Worm (Caenorhabditis elegans) whole organism, L4/young adult: ENCODE results near the gene Y6E2A.1.
"Not testable (repeated sequence)": the region's sequence is repeated elsewhere in the genome, so short reads cannot be mapped to it uniquely, and the experiment has no call there.

ENCODE experiments used
- W03F9.2 ChIP-seq: fragments of 150-350 bp; optimal IDR thresholded peaks from 2 replicates; lab custom pipeline; 2014; ENCODE audit warnings: missing biosample characterization, missing genetic modification characterization
- dao-5 ChIP-seq: sonication (generic microtip); optimal IDR thresholded peaks from 2 replicates; lab custom pipeline; 2016; ENCODE audit warnings: missing genotype, missing genetic modification characterization, moderate library complexity, missing compliant biosample characterization
- him-1 ChIP-seq: sonication (generic microtip); optimal IDR thresholded peaks from 2 replicates; lab custom pipeline; 2016; ENCODE audit warnings: missing genotype, missing genetic modification reagents, missing genetic modification characterization, missing compliant biosample characterization

The Y6E2A.1 gene

ce11 chrV:15699799-15700198 is 10.5 kb downstream of the Y6E2A.1 start, which contains the start of gene nhr-199:
TSS of gene nhr-199 (minus strand) at chrV:15699899.
- no peak for TF ChIP-seq him-1
- no peak for TF ChIP-seq W03F9.2 (tag; lab: Kevin White, UChicago)
- no peak for TF ChIP-seq dao-5 (tag; lab: Kevin White, UChicago)

- TF ChIP-seq him-1 (no peak), dao-5 (tag; lab: Kevin White, UChicago) (no peak), W03F9.2 (tag; lab: Kevin White, UChicago) (no peak)
Measured at ce11 chrV:15698099-15698498, 12.2 kb downstream of the Y6E2A.1 start, which contains the start of gene srx-29. TSS of gene srx-29 (minus strand) at chrV:15698199.

ce11 chrV:15693682-15694081 is 16.6 kb downstream of the Y6E2A.1 start, which contains the start of gene nhr-198:
TSS of gene nhr-198 (plus strand) at chrV:15693994.
- TF ChIP-seq W03F9.2 (tag; lab: Kevin White, UChicago) (no peak), him-1 (no peak), dao-5 (tag; lab: Kevin White, UChicago) (no peak)

- no peak for TF ChIP-seq dao-5 (tag; lab: Kevin White, UChicago)
Measured at ce11 chrV:15689952-15690351, 20.3 kb downstream of the Y6E2A.1 start, which contains the start of gene nhr-268. TSS of gene nhr-268 (plus strand) at chrV:15690252.

ce11 chrV:15687660-15688059 is 22.6 kb downstream of the Y6E2A.1 start, which contains the start of gene nhr-197:
TSS of gene nhr-197 (plus strand) at chrV:15687960.
- no peak for TF ChIP-seq W03F9.2 (tag; lab: Kevin White, UChicago)
- no peak for TF ChIP-seq dao-5 (tag; lab: Kevin White, UChicago)
- no peak for TF ChIP-seq him-1

ce11 chrV:15685599-15685998 is 24.7 kb downstream of the Y6E2A.1 start, which contains the start of gene nhr-196:
TSS of gene nhr-196 (plus strand) at chrV:15685716.
- TF ChIP-seq W03F9.2 (tag; lab: Kevin White, UChicago) (no peak), him-1 (no peak), dao-5 (tag; lab: Kevin White, UChicago) (no peak)

ce11 chrV:15677222-15677621 is 33.1 kb downstream of the Y6E2A.1 start, which contains the start of gene nhr-52:
TSS of gene nhr-52 (plus strand) at chrV:15677522.
- TF ChIP-seq dao-5 (tag; lab: Kevin White, UChicago) = no peak
- no peak for TF ChIP-seq him-1
- no peak for TF ChIP-seq W03F9.2 (tag; lab: Kevin White, UChicago)

- TF ChIP-seq W03F9.2 (tag; lab: Kevin White, UChicago) (no peak), dao-5 (tag; lab: Kevin White, UChicago) (no peak), him-1 (no peak)
Measured at ce11 chrV:15674899-15675298, 35.4 kb downstream of the Y6E2A.1 start.

ce11 chrV:15673707-15674106 is 36.6 kb downstream of the Y6E2A.1 start, which contains the start of gene nhr-51:
TSS of gene nhr-51 (plus strand) at chrV:15674007.
- TF ChIP-seq him-1 (no peak), W03F9.2 (tag; lab: Kevin White, UChicago) (no peak), dao-5 (tag; lab: Kevin White, UChicago) (no peak)

ce11 chrV:15670139-15670538 is 40.2 kb downstream of the Y6E2A.1 start, which contains the start of gene K06B4.15:
TSS of gene K06B4.15 (plus strand) at chrV:15670439.
- TF ChIP-seq dao-5 (tag; lab: Kevin White, UChicago); W03F9.2 (tag; lab: Kevin White, UChicago); him-1: not testable (repeated sequence)

- TF ChIP-seq dao-5 (tag; lab: Kevin White, UChicago) (no peak), him-1 (no peak), W03F9.2 (tag; lab: Kevin White, UChicago) (no peak)
Measured at ce11 chrV:15668870-15669269, 41.4 kb downstream of the Y6E2A.1 start, which contains the start of gene K06B4.4. TSS of gene K06B4.4 (plus strand) at chrV:15669170.

ce11 chrV:15668200-15668599 is 42.1 kb downstream of the Y6E2A.1 start, which contains the start of gene F53E4.1:
TSS of gene F53E4.1 (minus strand) at chrV:15668300.
- not testable (repeated sequence) for TF ChIP-seq W03F9.2 (tag; lab: Kevin White, UChicago); dao-5 (tag; lab: Kevin White, UChicago); him-1

- no peak for TF ChIP-seq him-1
- no peak for TF ChIP-seq W03F9.2 (tag; lab: Kevin White, UChicago)
- TF ChIP-seq dao-5 (tag; lab: Kevin White, UChicago) = no peak
Measured at ce11 chrV:15666718-15667117, 43.6 kb downstream of the Y6E2A.1 start.

- TF ChIP-seq dao-5 (tag; lab: Kevin White, UChicago) = no peak
Measured at ce11 chrV:15664053-15664661, 46.1 kb downstream of the Y6E2A.1 start.
